Worm (Caenorhabditis elegans) whole organism, L3 larva: ENCODE data around the gene F58E2.2.

Source experiments
- egl-27 ChIP-seq: sonication (generic microtip); optimal IDR thresholded peaks from 4 replicates; lab custom pipeline; 2017; ENCODE audit warnings: missing biosample characterization, missing genetic modification reagents, missing genetic modification characterization
- elt-2 ChIP-seq: sonication (generic microtip); optimal IDR thresholded peaks from 2 replicates; lab custom pipeline; 2016; ENCODE audit warnings: missing genetic modification reagents, mild to moderate bottlenecking, missing genetic modification characterization, missing compliant biosample characterization
- lin-15B ChIP-seq: fragments of 150-350 bp; optimal IDR thresholded peaks from 2 replicates; lab custom pipeline; 2014; ENCODE audit warnings: missing biosample characterization, missing genetic modification characterization
- nhr-43 ChIP-seq: sonication (generic microtip); optimal IDR thresholded peaks from 2 replicates; lab custom pipeline; 2016; ENCODE audit warnings: mild to moderate bottlenecking, missing genetic modification characterization, missing compliant biosample characterization; ENCODE audit not compliant: poor library complexity, severe bottlenecking
- nhr-67 ChIP-seq: fragments of 150-350 bp; optimal IDR thresholded peaks from 2 replicates; lab custom pipeline; 2014; ENCODE audit warnings: missing biosample characterization, missing genetic modification characterization
- snpc-4 ChIP-seq: fragments of 150-350 bp; optimal IDR thresholded peaks from 2 replicates; lab custom pipeline; 2014; ENCODE audit warnings: missing biosample characterization, missing genetic modification characterization
- zag-1 ChIP-seq: fragments of 150-350 bp; optimal IDR thresholded peaks from 2 replicates; lab custom pipeline; 2014; ENCODE audit warnings: missing biosample characterization, missing genetic modification characterization
- ztf-11 ChIP-seq: fragments of 150-350 bp; optimal IDR thresholded peaks from 2 replicates; lab custom pipeline; 2014; ENCODE audit warnings: missing biosample characterization, missing genetic modification characterization

DNA sequence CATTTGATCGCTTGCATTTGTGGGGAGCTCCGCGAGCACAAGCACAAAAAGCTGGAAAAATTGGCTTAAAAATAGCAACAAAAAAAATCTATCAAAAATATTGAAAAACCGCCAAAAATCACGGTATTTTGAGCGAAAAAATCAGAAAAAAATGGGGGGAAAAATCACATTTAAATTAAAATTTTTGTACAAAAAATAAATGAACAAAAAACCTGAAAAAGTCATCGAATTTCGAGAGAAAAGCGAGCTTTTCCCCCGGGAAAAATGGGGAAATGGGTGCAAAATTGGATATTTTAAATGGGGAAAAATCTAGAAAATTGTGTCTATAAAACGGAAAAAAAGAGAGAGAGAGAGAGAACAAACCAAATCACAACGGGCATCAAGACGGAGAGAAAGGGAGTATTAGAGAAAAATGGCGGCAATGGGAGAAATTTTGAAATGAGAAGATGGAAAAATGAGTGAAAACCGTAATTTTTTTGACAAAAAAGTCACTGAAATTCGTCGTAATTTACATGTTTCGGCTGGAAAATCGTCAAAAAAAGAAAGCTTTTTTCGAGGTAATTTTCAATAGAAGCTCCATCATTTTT lies 39.7 kb downstream of the F58E2.2 start, which contains the start of gene ced-10:
- TF ChIP-seq elt-2 (tag; lab: Kevin White, UChicago) (no peak), nhr-67 (no peak), zag-1 (no peak), ztf-11 (tag; lab: Kevin White, UChicago) (no peak), snpc-4 (tag; lab: Kevin White, UChicago) (no peak), lin-15B (tag; lab: Kevin White, UChicago) (no peak), nhr-43 (tag; lab: Kevin White, UChicago) (no peak), egl-27 (tag; lab: Kevin White, UChicago) (no peak)
